Worm (Caenorhabditis elegans) whole organism, L4 larva: ENCODE measurements around the gene T05C1.2.
A peak's percentile ranks its signal among the peaks of the same experiment; 100 is the strongest.

Experiments
- D1046.2 ChIP-seq: fragments of 200-800 bp; sonication (Bioruptor generic); IDR thresholded peaks from 2 replicates; pipeline ENCODE4 v1.3.6; 2022; ENCODE audit warnings: missing genetic modification characterization, missing compliant biosample characterization
- F49E8.2 ChIP-seq: sonication (generic microtip); optimal IDR thresholded peaks from 2 replicates; lab custom pipeline; 2016; ENCODE audit warnings: missing compliant biosample characterization, mild to moderate bottlenecking, missing genetic modification characterization, borderline replicate concordance
- T20F7.1 ChIP-seq: fragments of 200-800 bp; sonication (Bioruptor generic); optimal IDR thresholded peaks from 2 replicates; lab custom pipeline; 2018; ENCODE audit warnings: mild to moderate bottlenecking, missing genetic modification characterization, missing compliant biosample characterization
- Y105C5A.15 ChIP-seq: fragments of 200-800 bp; sonication (Bioruptor generic); IDR thresholded peaks from 2 replicates; pipeline ENCODE4 v1.3.6; 2022; ENCODE audit warnings: missing genetic modification characterization, missing compliant biosample characterization
- Y5F2A.4 ChIP-seq: fragments of 200-800 bp; sonication (Bioruptor generic); optimal IDR thresholded peaks from 2 replicates; lab custom pipeline; 2018; ENCODE audit warnings: mild to moderate bottlenecking, missing genetic modification characterization, missing compliant biosample characterization
- Y75B8A.6 ChIP-seq: fragments of 200-800 bp; sonication (Bioruptor generic); IDR thresholded peaks from 2 replicates; pipeline ENCODE4 v1.3.6; 2022; ENCODE audit warnings: missing genetic modification reagents, missing genetic modification characterization, missing compliant biosample characterization
- aha-1 ChIP-seq: fragments of 150-350 bp; peaks from one replicate; lab custom pipeline; 2014; ENCODE audit warnings: missing biosample characterization, missing genetic modification characterization
- arid-1 ChIP-seq: fragments of 200-800 bp; sonication (Bioruptor generic); conservative IDR thresholded peaks from 2 replicates; pipeline ENCODE4 v1.3.6; 2022; ENCODE audit warnings: missing genetic modification reagents, missing genetic modification characterization, missing compliant biosample characterization
- ceh-20 ChIP-seq: fragments of 200-800 bp; sonication (Bioruptor generic); IDR thresholded peaks from 2 replicates; pipeline ENCODE4 v1.3.6; 2022; ENCODE audit warnings: missing genetic modification reagents, missing genetic modification characterization, missing compliant biosample characterization
- ceh-28 ChIP-seq: fragments of 150-350 bp; optimal IDR thresholded peaks from 2 replicates; lab custom pipeline; 2014; ENCODE audit warnings: missing biosample characterization, missing genetic modification reagents, missing genetic modification characterization
- ceh-62 ChIP-seq: sonication (generic microtip); optimal IDR thresholded peaks from 2 replicates; lab custom pipeline; 2017; ENCODE audit warnings: missing biosample characterization, missing genetic modification characterization
- ces-1 ChIP-seq: fragments of 150-350 bp; sonication (generic microtip); optimal IDR thresholded peaks from 4 replicates; lab custom pipeline; 2014; ENCODE audit warnings: missing biosample characterization, missing genetic modification reagents, missing genetic modification characterization
- ctbp-1 ChIP-seq: fragments of 200-800 bp; sonication (Bioruptor generic); IDR thresholded peaks from 2 replicates; pipeline ENCODE4 v1.3.6; 2022; ENCODE audit warnings: missing genetic modification reagents, missing genetic modification characterization, missing compliant biosample characterization
- daf-16 ChIP-seq, 3 experiments: sonication (generic microtip); optimal IDR thresholded peaks; 2 replicates each; lab custom pipeline; 2016 to 2017; ENCODE audit warnings: missing genetic modification characterization in 3 of 3, missing genetic modification reagents in 3 of 3, mild to moderate bottlenecking in 2 of 3, missing compliant biosample characterization in 2 of 3, missing biosample characterization in 1 of 3, moderate library complexity in 1 of 3
- daf-19 ChIP-seq: fragments of 200-800 bp; sonication (Bioruptor generic); conservative IDR thresholded peaks from 2 replicates; pipeline ENCODE4 v1.3.6; 2022; ENCODE audit warnings: missing genetic modification characterization, missing compliant biosample characterization
- dmd-6 ChIP-seq: fragments of 200-800 bp; sonication (Bioruptor generic); IDR thresholded peaks from 2 replicates; pipeline ENCODE4 v1.3.6; 2022; ENCODE audit warnings: missing genetic modification reagents, missing genetic modification characterization, missing compliant biosample characterization
- duxl-1 ChIP-seq: sonication (generic microtip); optimal IDR thresholded peaks from 2 replicates; lab custom pipeline; 2016; ENCODE audit warnings: mild to moderate bottlenecking, missing genetic modification characterization, moderate library complexity, missing compliant biosample characterization; ENCODE audit not compliant: poor library complexity
- egl-43 ChIP-seq: fragments of 200-800 bp; sonication (Bioruptor generic); IDR thresholded peaks from 2 replicates; pipeline ENCODE4 v1.3.6; 2022; ENCODE audit warnings: missing genetic modification reagents, missing genetic modification characterization, missing compliant biosample characterization
- fkh-10 ChIP-seq: fragments of 150-350 bp; optimal IDR thresholded peaks from 2 replicates; lab custom pipeline; 2014; ENCODE audit warnings: missing biosample characterization, missing genetic modification reagents, missing genetic modification characterization
- fos-1 ChIP-seq: fragments of 150-350 bp; optimal IDR thresholded peaks from 2 replicates; lab custom pipeline; 2014; ENCODE audit warnings: missing biosample characterization, missing genetic modification characterization
- gei-8 ChIP-seq: fragments of 200-800 bp; sonication (Bioruptor generic); optimal IDR thresholded peaks from 2 replicates; lab custom pipeline; 2018; ENCODE audit warnings: mild to moderate bottlenecking, missing genetic modification characterization, missing compliant biosample characterization
- hlh-11 ChIP-seq: fragments of 200-800 bp; sonication (Bioruptor generic); optimal IDR thresholded peaks from 2 replicates; lab custom pipeline; 2018; ENCODE audit warnings: mild to moderate bottlenecking, missing genetic modification characterization, missing compliant biosample characterization
- hlh-30 ChIP-seq: sonication (generic microtip); optimal IDR thresholded peaks from 2 replicates; lab custom pipeline; 2017; ENCODE audit warnings: antibody characterized with exemption, mild to moderate bottlenecking, missing genetic modification characterization, missing compliant biosample characterization; ENCODE audit not compliant: insufficient read depth
- hmg-1.1 ChIP-seq: fragments of 200-800 bp; sonication (Bioruptor generic); IDR thresholded peaks from 2 replicates; pipeline ENCODE4 v1.3.6; 2022; ENCODE audit warnings: missing genetic modification reagents, missing genetic modification characterization, missing compliant biosample characterization
- lim-7 ChIP-seq: fragments of 200-800 bp; sonication (Bioruptor generic); IDR thresholded peaks from 2 replicates; pipeline ENCODE4 v1.3.6; 2022; ENCODE audit warnings: missing genetic modification characterization, missing compliant biosample characterization
- lin-29 ChIP-seq: fragments of 200-800 bp; sonication (Bioruptor generic); IDR thresholded peaks from 2 replicates; pipeline ENCODE4 v1.3.6; 2022; ENCODE audit warnings: missing genetic modification reagents, missing genetic modification characterization, missing compliant biosample characterization
- lir-3 ChIP-seq: sonication (generic microtip); optimal IDR thresholded peaks from 2 replicates; lab custom pipeline; 2016; ENCODE audit warnings: mild to moderate bottlenecking, missing genetic modification characterization, missing compliant biosample characterization
- lsy-2 ChIP-seq, 2 experiments: fragments of 150-350 bp in 1 of 2; sonication (generic microtip) in 1 of 2; optimal IDR thresholded peaks; 2 replicates each; lab custom pipeline; 2014 to 2017; ENCODE audit warnings: missing biosample characterization in 2 of 2, missing genetic modification characterization in 2 of 2
- mdl-1 ChIP-seq, 2 experiments: fragments of 150-350 bp in 1 of 2; sonication (generic microtip) in 1 of 2; optimal IDR thresholded peaks; 2 replicates each; lab custom pipeline; 2014 to 2017; ENCODE audit warnings: missing biosample characterization in 2 of 2, missing genetic modification characterization in 2 of 2
- mep-1 ChIP-seq: fragments of 150-350 bp; sonication (generic microtip); optimal IDR thresholded peaks from 3 replicates; lab custom pipeline; 2014; ENCODE audit warnings: missing biosample characterization, missing genetic modification characterization
- mxl-3 ChIP-seq: fragments of 200-800 bp; sonication (Bioruptor generic); optimal IDR thresholded peaks from 2 replicates; lab custom pipeline; 2018; ENCODE audit warnings: mild to moderate bottlenecking, missing genetic modification characterization, missing compliant biosample characterization
- nhr-102 ChIP-seq: sonication (generic microtip); optimal IDR thresholded peaks from 2 replicates; lab custom pipeline; 2016; ENCODE audit warnings: mild to moderate bottlenecking, missing genetic modification characterization, moderate library complexity, missing compliant biosample characterization
- nhr-11 ChIP-seq: fragments of 150-350 bp; optimal IDR thresholded peaks from 2 replicates; lab custom pipeline; 2014; ENCODE audit warnings: missing biosample characterization, missing genetic modification characterization
- nhr-111 ChIP-seq: fragments of 200-800 bp; sonication (Bioruptor generic); optimal IDR thresholded peaks from 2 replicates; lab custom pipeline; 2018; ENCODE audit warnings: mild to moderate bottlenecking, missing genetic modification characterization, missing compliant biosample characterization
- nhr-237 ChIP-seq: sonication (generic microtip); optimal IDR thresholded peaks from 2 replicates; lab custom pipeline; 2017; ENCODE audit warnings: missing biosample characterization, missing genetic modification characterization
- nhr-42 ChIP-seq: fragments of 200-800 bp; sonication (Bioruptor generic); IDR thresholded peaks from 2 replicates; pipeline ENCODE4 v1.3.6; 2022; ENCODE audit warnings: missing genetic modification characterization, missing compliant biosample characterization
- nhr-77 ChIP-seq: fragments of 150-350 bp; optimal IDR thresholded peaks from 2 replicates; lab custom pipeline; 2014; ENCODE audit warnings: missing biosample characterization, missing genetic modification characterization
- pha-4 ChIP-seq, 2 experiments: fragments of 150-350 bp in 1 of 2; fragments of 200-800 bp in 1 of 2; sonication (Bioruptor generic) in 1 of 2; IDR thresholded peaks in 1 of 2; optimal IDR thresholded peaks in 1 of 2; 2 replicates each; pipeline versions ENCODE4 v1.3.6 to Lab custom; 2014 to 2022; ENCODE audit warnings: missing genetic modification characterization in 2 of 2, missing genetic modification reagents in 2 of 2, missing biosample characterization in 1 of 2, missing compliant biosample characterization in 1 of 2
- php-3 ChIP-seq: fragments of 200-800 bp; sonication (Bioruptor generic); IDR thresholded peaks from 2 replicates; pipeline ENCODE4 v1.3.6; 2022; ENCODE audit warnings: missing genetic modification reagents, missing genetic modification characterization, missing compliant biosample characterization
- pqm-1 ChIP-seq: sonication (generic microtip); optimal IDR thresholded peaks from 2 replicates; lab custom pipeline; 2017; ENCODE audit warnings: missing biosample characterization, missing genetic modification characterization
- rbr-2 ChIP-seq: sonication (generic microtip); optimal IDR thresholded peaks from 2 replicates; lab custom pipeline; 2016; ENCODE audit warnings: missing genotype, missing genetic modification characterization, missing compliant biosample characterization
- sdz-12 ChIP-seq: fragments of 200-800 bp; sonication (Bioruptor generic); optimal IDR thresholded peaks from 2 replicates; lab custom pipeline; 2018; ENCODE audit warnings: mild to moderate bottlenecking, missing genetic modification characterization, missing compliant biosample characterization
- unc-130 ChIP-seq: sonication (generic microtip); optimal IDR thresholded peaks from 2 replicates; lab custom pipeline; 2016; ENCODE audit warnings: missing genetic modification reagents, missing genetic modification characterization, missing compliant biosample characterization
- unc-39 ChIP-seq: sonication (generic microtip); optimal IDR thresholded peaks from 2 replicates; lab custom pipeline; 2017; ENCODE audit warnings: missing biosample characterization, missing genetic modification characterization
- unc-62 ChIP-seq, 3 experiments: fragments of 150-350 bp in 1 of 3; sonication (generic microtip); optimal IDR thresholded peaks in 2 of 3; peaks in 1 of 3; 1 replicate in 1 of 3; 2 replicates in 2 of 3; lab custom pipeline; 2014 to 2017; ENCODE audit warnings: missing biosample characterization in 3 of 3, missing genetic modification characterization in 3 of 3, missing genetic modification reagents in 3 of 3, missing genotype in 1 of 3
- vab-7 ChIP-seq: fragments of 200-800 bp; sonication (Bioruptor generic); IDR thresholded peaks from 2 replicates; pipeline ENCODE4 v1.3.6; 2022; ENCODE audit warnings: missing genetic modification reagents, missing genetic modification characterization, missing compliant biosample characterization
- zag-1 ChIP-seq: fragments of 150-350 bp; optimal IDR thresholded peaks from 2 replicates; lab custom pipeline; 2014; ENCODE audit warnings: missing biosample characterization, missing genetic modification characterization
- zfp-3 ChIP-seq: fragments of 200-800 bp; sonication (Bioruptor generic); conservative IDR thresholded peaks from 2 replicates; pipeline ENCODE4 v1.3.6; 2022; ENCODE audit warnings: missing genetic modification reagents, missing genetic modification characterization, missing compliant biosample characterization
- zip-11 ChIP-seq: fragments of 200-800 bp; sonication (Bioruptor generic); IDR thresholded peaks from 2 replicates; pipeline ENCODE4 v1.3.6; 2022; ENCODE audit warnings: missing genetic modification characterization, missing compliant biosample characterization
- zip-2 ChIP-seq: fragments of 150-350 bp; optimal IDR thresholded peaks from 2 replicates; lab custom pipeline; 2014; ENCODE audit warnings: missing biosample characterization, missing genetic modification characterization
- ztf-7 ChIP-seq: fragments of 150-350 bp; optimal IDR thresholded peaks from 2 replicates; lab custom pipeline; 2014; ENCODE audit warnings: missing biosample characterization, missing genetic modification characterization

The T05C1.2 gene

ce11 chrII:4494532-4494931 is 12.6 kb upstream of the T05C1.2 start:
- TF ChIP-seq nhr-77 (tag; lab: Kevin White, UChicago) (no peak), lim-7 (no peak), Y5F2A.4 (no peak), pqm-1 (tag; lab: Kevin White, UChicago) (no peak), unc-62 (GFP tag; optimal IDR thresholded peaks at IDR 0.05 in 1 of 2; lab: Kevin White, UChicago) (no peak), unc-62 (tag; optimal IDR thresholded peaks at IDR 0.05; lab: Kevin White, UChicago) (no peak), zag-1 (tag; lab: Kevin White, UChicago) (no peak), fos-1 (tag; lab: Kevin White, UChicago) (no peak), daf-16 (GFP tag; optimal IDR thresholded peaks at IDR 0.05; lab: Kevin White, UChicago) (peak in 1 of 2 experiments; percentile 49), daf-16 (tag; optimal IDR thresholded peaks at IDR 0.05; lab: Kevin White, UChicago) (no peak), ces-1 (no peak), Y105C5A.15 (no peak), ceh-20 (GFP tag; lab: Robert Waterston, UW) (no peak), nhr-111 (GFP tag; lab: Kevin White, UChicago) (no peak), zip-2 (tag; lab: Kevin White, UChicago) (no peak), lsy-2 (tag; optimal IDR thresholded peaks at IDR 0.05; lab: Kevin White, UChicago) (peak in 1 of 2 experiments; percentile 7), ceh-62 (tag; lab: Kevin White, UChicago) (no peak), nhr-11 (peak; percentile 60), lin-29 (GFP tag; lab: Robert Waterston, UW) (no peak), nhr-237 (tag; lab: Kevin White, UChicago) (no peak), pha-4 (GFP tag; IDR thresholded peaks at IDR 0.05; lab: Robert Waterston, UW) (no peak), pha-4 (tag; optimal IDR thresholded peaks at IDR 0.05; lab: Kevin White, UChicago) (no peak), T20F7.1 (no peak), mep-1 (tag; lab: Kevin White, UChicago) (no peak), Y75B8A.6 (GFP tag; lab: Robert Waterston, UW) (no peak), ctbp-1 (GFP tag; lab: Robert Waterston, UW) (0 out of 2 replicates have a peak, but pooled peaks have one; percentile 35), ztf-7 (tag; lab: Kevin White, UChicago) (no peak), unc-130 (GFP tag; lab: Kevin White, UChicago) (no peak), ceh-28 (tag; lab: Kevin White, UChicago) (no peak), gei-8 (GFP tag; lab: Kevin White, UChicago) (no peak), mdl-1 (tag; optimal IDR thresholded peaks at IDR 0.05; lab: Kevin White, UChicago) (no peak), rbr-2 (tag; lab: Kevin White, UChicago) (no peak), dmd-6 (GFP tag; lab: Robert Waterston, UW) (no peak), fkh-10 (GFP tag; lab: Kevin White, UChicago) (no peak), zfp-3 (no peak), hlh-11 (tag; lab: Kevin White, UChicago) (peak; percentile 56), hmg-1.1 (GFP tag; lab: Robert Waterston, UW) (no peak), D1046.2 (GFP tag; lab: Robert Waterston, UW) (no peak), daf-19 (0 out of 2 replicates have a peak, but pooled peaks have one; percentile 30), unc-39 (no peak), arid-1 (no peak), vab-7 (GFP tag; lab: Robert Waterston, UW) (no peak), hlh-30 (tag; lab: Kevin White, UChicago) (peak; percentile 15), duxl-1 (tag; lab: Kevin White, UChicago) (no peak), zip-11 (no peak), F49E8.2 (no peak), aha-1 (tag; lab: Kevin White, UChicago) (no peak), sdz-12 (GFP tag; lab: Kevin White, UChicago) (no peak), egl-43 (GFP tag; lab: Robert Waterston, UW) (no peak), lir-3 (tag; lab: Kevin White, UChicago) (no peak), php-3 (GFP tag; lab: Robert Waterston, UW) (no peak), mxl-3 (GFP tag; lab: Kevin White, UChicago) (no peak), nhr-102 (tag; lab: Kevin White, UChicago) (no peak), nhr-42 (no peak)
